Fruit fly (Drosophila melanogaster) whole organism, adult: Measurements from ENCODE around the gene CG10116.

ENCODE experiments used
- CG11617 ChIP-seq: fragments of 200-800 bp; sonication (Bioruptor generic); optimal IDR thresholded peaks from 2 replicates; lab custom pipeline; 2017; ENCODE audit warnings: mild to moderate bottlenecking, missing biosample characterization, missing genetic modification reagents, missing genetic modification characterization
- CG12768 ChIP-seq: fragments of 200-800 bp; sonication (Bioruptor generic); optimal IDR thresholded peaks from 2 replicates; lab custom pipeline; 2017; ENCODE audit warnings: missing biosample characterization, missing genetic modification characterization, mild to moderate bottlenecking, moderate library complexity, missing genetic modification reagents
- CG14711 ChIP-seq: fragments of 200-800 bp; sonication (Bioruptor generic); optimal IDR thresholded peaks from 2 replicates; lab custom pipeline; 2018; ENCODE audit warnings: missing biosample characterization, mild to moderate bottlenecking, missing genetic modification characterization, moderate library complexity
- CG1620 ChIP-seq: fragments of 200-800 bp; sonication (Bioruptor generic); optimal IDR thresholded peaks from 2 replicates; lab custom pipeline; 2016; ENCODE audit warnings: missing biosample characterization, missing genetic modification characterization
- CG33017 ChIP-seq: fragments of 200-800 bp; sonication (Bioruptor generic); optimal IDR thresholded peaks from 2 replicates; lab custom pipeline; 2018; ENCODE audit warnings: missing biosample characterization, mild to moderate bottlenecking, missing genetic modification characterization, moderate library complexity
- CG5204 ChIP-seq: fragments of 200-800 bp; sonication (Bioruptor generic); optimal IDR thresholded peaks from 2 replicates; lab custom pipeline; 2016; ENCODE audit warnings: missing biosample characterization, missing genetic modification characterization
- CG7045 ChIP-seq: fragments of 200-800 bp; sonication (Bioruptor generic); optimal IDR thresholded peaks from 2 replicates; lab custom pipeline; 2017; ENCODE audit warnings: missing biosample characterization, mild to moderate bottlenecking, missing genetic modification characterization
- CG7101 ChIP-seq: fragments of 200-800 bp; sonication (Bioruptor generic); optimal IDR thresholded peaks from 2 replicates; lab custom pipeline; 2018; ENCODE audit warnings: missing biosample characterization, mild to moderate bottlenecking, missing genetic modification characterization, moderate library complexity
- Clk ChIP-seq: fragments of 200-800 bp; sonication (Bioruptor generic); optimal IDR thresholded peaks from 2 replicates; lab custom pipeline; 2017; ENCODE audit warnings: missing biosample characterization, missing genetic modification characterization
- Crg-1 ChIP-seq: fragments of 200-800 bp; sonication (Bioruptor generic); optimal IDR thresholded peaks from 2 replicates; lab custom pipeline; 2016; ENCODE audit warnings: missing biosample characterization, missing genetic modification characterization
- Hr96 ChIP-seq: fragments of 200-800 bp; sonication (Bioruptor generic); optimal IDR thresholded peaks from 2 replicates; lab custom pipeline; 2016; ENCODE audit warnings: missing biosample characterization, missing genetic modification characterization
- Mnt ChIP-seq: fragments of 200-800 bp; sonication (Bioruptor generic); optimal IDR thresholded peaks from 2 replicates; lab custom pipeline; 2016; ENCODE audit warnings: missing biosample characterization, mild to moderate bottlenecking, missing genetic modification characterization
- bab1 ChIP-seq: fragments of 200-800 bp; sonication (Bioruptor generic); optimal IDR thresholded peaks from 3 replicates; lab custom pipeline; 2019; ENCODE audit warnings: missing biosample characterization, mild to moderate bottlenecking, missing genetic modification characterization, moderate library complexity
- cic ChIP-seq: fragments of 200-800 bp; sonication (Bioruptor generic); optimal IDR thresholded peaks from 2 replicates; lab custom pipeline; 2017; ENCODE audit warnings: missing biosample characterization, mild to moderate bottlenecking, missing genetic modification characterization, moderate library complexity
- cnc ChIP-seq, 2 experiments: fragments of >200 bp; optimal IDR thresholded peaks; 2 replicates each; lab custom pipeline; 2017
- kay ChIP-seq: fragments of 200-800 bp; sonication (Bioruptor generic); peaks from one replicate; lab custom pipeline; 2016; ENCODE audit warnings: missing biosample characterization, missing genetic modification characterization, borderline replicate concordance
- ovo ChIP-seq: fragments of 200-800 bp; sonication (Bioruptor generic); optimal IDR thresholded peaks from 2 replicates; lab custom pipeline; 2016; ENCODE audit warnings: missing biosample characterization, missing genetic modification characterization
- pad ChIP-seq: fragments of 200-800 bp; sonication (Bioruptor generic); optimal IDR thresholded peaks from 3 replicates; lab custom pipeline; 2017; ENCODE audit warnings: missing biosample characterization, missing genetic modification characterization, mild to moderate bottlenecking, moderate library complexity, missing genetic modification reagents
- tj ChIP-seq: fragments of 200-800 bp; sonication (Bioruptor generic); optimal IDR thresholded peaks from 3 replicates; lab custom pipeline; 2017; ENCODE audit warnings: missing biosample characterization, mild to moderate bottlenecking, missing genetic modification characterization, moderate library complexity
- toe ChIP-seq: fragments of 200-800 bp; sonication (Bioruptor generic); optimal IDR thresholded peaks from 2 replicates; lab custom pipeline; 2016; ENCODE audit warnings: missing biosample characterization, missing genetic modification characterization

Gene CG10116

DNA sequence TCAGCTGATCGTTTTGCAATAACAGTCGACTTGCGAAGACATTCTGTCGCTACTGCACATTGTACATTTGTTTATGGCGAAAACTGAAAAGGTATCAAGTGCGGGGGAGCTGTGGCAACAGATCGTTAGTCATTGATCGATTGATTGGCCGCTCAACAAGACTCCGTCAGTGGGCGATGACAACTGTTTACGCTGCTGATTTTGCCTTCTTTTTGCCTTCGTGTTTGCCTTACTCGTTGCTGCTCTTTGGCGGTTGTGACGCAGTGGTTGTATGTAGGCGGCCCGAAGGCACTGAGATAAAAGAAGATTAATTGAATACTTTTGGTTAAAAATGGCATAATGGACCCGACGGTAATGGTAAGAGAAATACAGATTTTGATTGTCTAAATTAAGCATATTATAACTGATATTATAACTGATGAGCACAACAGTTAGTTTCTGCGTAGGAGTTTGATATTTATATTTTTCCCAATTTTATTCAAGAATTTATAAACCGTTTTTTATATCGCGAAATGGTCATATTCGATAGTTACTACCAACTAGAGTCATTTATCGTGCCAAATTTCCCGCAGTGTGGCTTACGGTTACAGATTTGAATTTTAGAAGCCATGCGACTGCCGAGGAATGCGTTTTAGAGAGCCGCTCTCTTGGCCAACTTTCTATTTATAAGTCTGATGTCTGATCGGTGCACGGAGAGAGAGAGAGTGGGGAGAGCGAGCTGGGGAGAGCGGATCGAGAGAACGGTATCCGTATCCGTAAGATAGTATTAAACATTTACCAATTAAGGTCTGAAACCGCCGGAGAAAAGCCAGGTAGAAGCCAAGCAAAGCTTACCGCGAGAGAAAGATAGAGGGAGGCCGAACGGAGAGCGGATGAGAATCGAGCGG is 19.8 kb upstream of the CG10116 start:
- TF ChIP-seq Mnt = peak; percentile 50
- peak; percentile 88 for TF ChIP-seq CG11617 (GFP tag; lab: Kevin White, UChicago)
- TF ChIP-seq CG1620 = peak; percentile 52
- peak; percentile 83 for TF ChIP-seq CG7101 (tag; lab: Kevin White, UChicago)
- TF ChIP-seq CG12768 = peak; percentile 79
- TF ChIP-seq CG7045 (GFP tag; lab: Kevin White, UChicago) = peak; percentile 93
- TF ChIP-seq pad (GFP tag; lab: Kevin White, UChicago) = peak; percentile 59
- peak; percentile 81 for TF ChIP-seq CG5204
- TF ChIP-seq cic (GFP tag; lab: Kevin White, UChicago) = peak; percentile 26
- TF ChIP-seq toe (GFP tag; lab: Kevin White, UChicago) = peak; percentile 57
- peak; percentile 75 for TF ChIP-seq Clk (GFP tag; lab: Kevin White, UChicago)
- TF ChIP-seq tj (GFP tag; lab: Kevin White, UChicago) = peak; percentile 73
- TF ChIP-seq ovo = no peak
- TF ChIP-seq CG33017 (tag; lab: Kevin White, UChicago) = peak; percentile 76
- TF ChIP-seq bab1 (GFP tag; lab: Kevin White, UChicago) = peak; percentile 69
- TF ChIP-seq CG14711 = peak; percentile 69
- TF ChIP-seq Crg-1 = peak; percentile 10
- no peak for TF ChIP-seq cnc (optimal IDR thresholded peaks at IDR 0.05; lab: Kevin White, UChicago)
- TF ChIP-seq kay (GFP tag; lab: Kevin White, UChicago) = peak; percentile 98
- peak; percentile 32 for TF ChIP-seq Hr96 (GFP tag; lab: Kevin White, UChicago)

DNA sequence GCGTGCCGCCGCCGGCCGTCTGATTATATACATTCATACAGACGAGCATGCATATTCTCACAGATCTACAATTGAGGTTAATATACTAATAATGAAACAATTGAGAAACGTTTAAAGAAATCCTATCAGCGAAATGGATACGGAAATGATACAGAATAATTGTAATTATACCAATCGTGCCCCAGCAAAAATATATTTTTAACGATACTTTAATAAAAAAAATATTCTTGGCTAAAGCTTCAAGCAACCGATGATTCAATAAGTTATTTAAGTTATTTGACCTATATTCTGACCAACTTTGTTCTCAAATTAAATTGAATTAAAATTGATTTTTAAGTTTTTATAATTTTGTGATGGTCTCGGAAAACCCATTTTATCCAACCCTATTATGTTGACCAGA is 19.0 kb upstream of the CG10116 start:
- TF ChIP-seq CG11617 (GFP tag; lab: Kevin White, UChicago) = no peak
- TF ChIP-seq ovo = no peak
- TF ChIP-seq pad (GFP tag; lab: Kevin White, UChicago) = no peak
- TF ChIP-seq Crg-1 = no peak
- no peak for TF ChIP-seq CG1620
- TF ChIP-seq CG33017 (tag; lab: Kevin White, UChicago) = no peak
- TF ChIP-seq Hr96 (GFP tag; lab: Kevin White, UChicago) = no peak
- no peak for TF ChIP-seq bab1 (GFP tag; lab: Kevin White, UChicago)
- TF ChIP-seq Mnt = no peak
- no peak for TF ChIP-seq toe (GFP tag; lab: Kevin White, UChicago)
- TF ChIP-seq tj (GFP tag; lab: Kevin White, UChicago) = no peak
- TF ChIP-seq CG5204 = no peak
- no peak for TF ChIP-seq cnc (optimal IDR thresholded peaks at IDR 0.05; lab: Kevin White, UChicago)
- TF ChIP-seq kay (GFP tag; lab: Kevin White, UChicago) = no peak
- TF ChIP-seq Clk (GFP tag; lab: Kevin White, UChicago) = no peak

dm6 chr3L:13474607-13475006 is 17.6 kb upstream of the CG10116 start, which contains the start of gene CG10089:
Gene CG10089 (minus strand): TSS chr3L:13474787.
- TF ChIP-seq kay (GFP tag; lab: Kevin White, UChicago) (no peak), CG12768 (no peak), tj (GFP tag; lab: Kevin White, UChicago) (no peak), CG7101 (tag; lab: Kevin White, UChicago) (no peak), Mnt (no peak), cnc (optimal IDR thresholded peaks at IDR 0.05; lab: Kevin White, UChicago) (no peak), CG5204 (no peak), CG11617 (GFP tag; lab: Kevin White, UChicago) (no peak), CG33017 (tag; lab: Kevin White, UChicago) (no peak), Clk (GFP tag; lab: Kevin White, UChicago) (no peak), Hr96 (GFP tag; lab: Kevin White, UChicago) (no peak), CG14711 (no peak), toe (GFP tag; lab: Kevin White, UChicago) (no peak), ovo (no peak)

- no peak for TF ChIP-seq CG12768
- TF ChIP-seq toe (GFP tag; lab: Kevin White, UChicago) = no peak
- no peak for TF ChIP-seq CG5204
- TF ChIP-seq CG7045 (GFP tag; lab: Kevin White, UChicago) = peak; percentile 5
- no peak for TF ChIP-seq tj (GFP tag; lab: Kevin White, UChicago)
- no peak for TF ChIP-seq kay (GFP tag; lab: Kevin White, UChicago)
- no peak for TF ChIP-seq Mnt
- no peak for TF ChIP-seq Crg-1
- no peak for TF ChIP-seq cnc (optimal IDR thresholded peaks at IDR 0.05; lab: Kevin White, UChicago)
- TF ChIP-seq CG1620 = no peak
- TF ChIP-seq ovo = no peak
- no peak for TF ChIP-seq Clk (GFP tag; lab: Kevin White, UChicago)
- TF ChIP-seq bab1 (GFP tag; lab: Kevin White, UChicago) = no peak
- no peak for TF ChIP-seq pad (GFP tag; lab: Kevin White, UChicago)
- no peak for TF ChIP-seq CG14711
- peak; percentile 0 for TF ChIP-seq CG33017 (tag; lab: Kevin White, UChicago)
Measured at dm6 chr3L:13454755-13455154, 2.3 kb downstream of the CG10116 start.

DNA sequence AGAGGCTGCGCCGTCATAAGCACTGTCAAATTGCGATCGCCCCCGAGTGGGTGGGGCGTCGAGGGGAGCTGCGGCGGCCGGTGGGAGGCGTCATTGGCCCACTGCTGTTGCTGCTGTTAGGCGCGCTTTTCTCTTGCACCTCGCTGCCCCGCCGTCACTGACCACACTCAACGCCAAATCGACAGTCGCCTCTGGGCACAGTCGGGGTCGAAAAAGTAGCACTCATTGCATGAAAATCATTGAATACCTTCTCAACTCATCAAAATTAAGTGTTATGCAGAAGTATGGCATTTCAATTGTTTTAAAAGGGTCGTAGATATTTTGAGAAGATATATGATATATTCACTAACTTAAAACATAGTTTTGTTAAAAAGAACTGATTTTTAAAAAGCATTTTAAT is 4.8 kb downstream of the CG10116 start:
- TF ChIP-seq Crg-1 = no peak
- no peak for TF ChIP-seq CG33017 (tag; lab: Kevin White, UChicago)
- no peak for TF ChIP-seq CG11617 (GFP tag; lab: Kevin White, UChicago)
- TF ChIP-seq Mnt = no peak
- TF ChIP-seq toe (GFP tag; lab: Kevin White, UChicago) = no peak
- TF ChIP-seq CG7045 (GFP tag; lab: Kevin White, UChicago) = no peak
- no peak for TF ChIP-seq CG5204
- no peak for TF ChIP-seq CG1620
- TF ChIP-seq CG12768 = no peak

dm6 chr3L:13451562-13451961 is 5.5 kb downstream of the CG10116 start:
- no peak for TF ChIP-seq Hr96 (GFP tag; lab: Kevin White, UChicago)
- no peak for TF ChIP-seq toe (GFP tag; lab: Kevin White, UChicago)
- TF ChIP-seq Crg-1 = no peak
- no peak for TF ChIP-seq Mnt
- TF ChIP-seq CG1620 = no peak
- TF ChIP-seq tj (GFP tag; lab: Kevin White, UChicago) = no peak
- no peak for TF ChIP-seq bab1 (GFP tag; lab: Kevin White, UChicago)
- no peak for TF ChIP-seq CG14711
- no peak for TF ChIP-seq CG33017 (tag; lab: Kevin White, UChicago)
- no peak for TF ChIP-seq CG11617 (GFP tag; lab: Kevin White, UChicago)
- no peak for TF ChIP-seq CG12768
- no peak for TF ChIP-seq cic (GFP tag; lab: Kevin White, UChicago)
- TF ChIP-seq kay (GFP tag; lab: Kevin White, UChicago) = no peak
- no peak for TF ChIP-seq ovo
- no peak for TF ChIP-seq CG7101 (tag; lab: Kevin White, UChicago)
- no peak for TF ChIP-seq pad (GFP tag; lab: Kevin White, UChicago)
- TF ChIP-seq Clk (GFP tag; lab: Kevin White, UChicago) = no peak
- no peak for TF ChIP-seq cnc (optimal IDR thresholded peaks at IDR 0.05; lab: Kevin White, UChicago)
- no peak for TF ChIP-seq CG7045 (GFP tag; lab: Kevin White, UChicago)
- TF ChIP-seq CG5204 = no peak
